Fruit fly (Drosophila melanogaster) whole organism, embryonic: ENCODE data around the gene CG11920.
A peak's percentile ranks its signal among the peaks of the same experiment; 100 is the strongest.

Experiments
- CG10267 ChIP-seq: fragments of 200-800 bp; sonication (Bioruptor generic); optimal IDR thresholded peaks from 2 replicates; lab custom pipeline; 2018; ENCODE audit warnings: missing biosample characterization, mild to moderate bottlenecking, missing genetic modification characterization, moderate library complexity
- CG1233 ChIP-seq: fragments of 200-800 bp; sonication (Bioruptor generic); optimal IDR thresholded peaks from 4 replicates; lab custom pipeline; 2018; ENCODE audit warnings: missing biosample characterization, mild to moderate bottlenecking, missing genetic modification characterization
- CG13123 ChIP-seq: fragments of 200-800 bp; sonication (Bioruptor generic); optimal IDR thresholded peaks from 2 replicates; lab custom pipeline; 2016; ENCODE audit warnings: missing biosample characterization, missing genetic modification characterization
- CG13287 ChIP-seq: fragments of 200-800 bp; sonication (Bioruptor generic); IDR thresholded peaks from 2 replicates; pipeline ENCODE4 v1.3.6; 2022; ENCODE audit warnings: missing biosample characterization, missing genetic modification characterization; ENCODE audit not compliant: partially characterized antibody
- CG14441 ChIP-seq: fragments of 200-800 bp; sonication (Bioruptor generic); IDR thresholded peaks from 2 replicates; pipeline ENCODE4 v1.3.6; 2022; ENCODE audit warnings: missing biosample characterization, missing genetic modification characterization
- CG1603 ChIP-seq: fragments of 200-800 bp; sonication (Bioruptor generic); optimal IDR thresholded peaks from 2 replicates; lab custom pipeline; 2019; ENCODE audit warnings: missing biosample characterization, mild to moderate bottlenecking, missing genetic modification characterization, moderate library complexity
- CG17359 ChIP-seq: fragments of 200-800 bp; sonication (Bioruptor generic); optimal IDR thresholded peaks from 3 replicates; lab custom pipeline; 2018; ENCODE audit warnings: missing biosample characterization, mild to moderate bottlenecking, missing genetic modification characterization, moderate library complexity
- CG18476 ChIP-seq: fragments of 200-800 bp; sonication (Bioruptor generic); optimal IDR thresholded peaks from 2 replicates; lab custom pipeline; 2016; ENCODE audit warnings: missing biosample characterization, mild to moderate bottlenecking, missing genetic modification characterization
- CG2875 ChIP-seq: fragments of 200-800 bp; sonication (Bioruptor generic); optimal IDR thresholded peaks from 2 replicates; lab custom pipeline; 2017; ENCODE audit warnings: missing biosample characterization, mild to moderate bottlenecking, missing genetic modification characterization, missing genetic modification reagents
- CG3065 ChIP-seq: fragments of 200-800 bp; sonication (Bioruptor generic); optimal IDR thresholded peaks from 2 replicates; lab custom pipeline; 2016; ENCODE audit warnings: missing biosample characterization, missing genetic modification characterization
- CG32532 ChIP-seq: fragments of 200-800 bp; sonication (Bioruptor generic); IDR thresholded peaks from 2 replicates; pipeline ENCODE4 v1.3.6; 2022; ENCODE audit warnings: missing biosample characterization, missing genetic modification characterization
- CG32767 ChIP-seq: fragments of 200-800 bp; sonication (Bioruptor generic); IDR thresholded peaks from 2 replicates; pipeline ENCODE4 v1.3.6; 2022; ENCODE audit warnings: missing biosample characterization, missing genetic modification characterization
- CG33557 ChIP-seq: fragments of 200-800 bp; sonication (Bioruptor generic); optimal IDR thresholded peaks from 2 replicates; lab custom pipeline; 2019; ENCODE audit warnings: missing biosample characterization, mild to moderate bottlenecking, missing genetic modification characterization, moderate library complexity
- CG34224 ChIP-seq: fragments of 200-800 bp; sonication (Bioruptor generic); IDR thresholded peaks from 3 replicates; pipeline ENCODE4 v1.3.6; 2022; ENCODE audit warnings: missing biosample characterization, missing genetic modification characterization; ENCODE audit not compliant: partially characterized antibody
- CG3838 ChIP-seq: fragments of 200-800 bp; sonication (Bioruptor generic); optimal IDR thresholded peaks from 3 replicates; lab custom pipeline; 2016; ENCODE audit warnings: missing biosample characterization, missing genetic modification characterization
- CG4707 ChIP-seq: fragments of 200-800 bp; sonication (Bioruptor generic); optimal IDR thresholded peaks from 2 replicates; lab custom pipeline; 2018; ENCODE audit warnings: missing biosample characterization, mild to moderate bottlenecking, missing genetic modification characterization, moderate library complexity
- CG7556 ChIP-seq: fragments of 200-800 bp; sonication (Bioruptor generic); optimal IDR thresholded peaks from 2 replicates; lab custom pipeline; 2017; ENCODE audit warnings: missing biosample characterization, mild to moderate bottlenecking, missing genetic modification characterization
- CG8359 ChIP-seq: fragments of 200-800 bp; sonication (Bioruptor generic); optimal IDR thresholded peaks from 2 replicates; lab custom pipeline; 2017; ENCODE audit warnings: missing biosample characterization, mild to moderate bottlenecking, missing genetic modification characterization, borderline replicate concordance
- CG8388 ChIP-seq: fragments of 200-800 bp; sonication (Bioruptor generic); optimal IDR thresholded peaks from 2 replicates; lab custom pipeline; 2019; ENCODE audit warnings: missing biosample characterization, mild to moderate bottlenecking, missing genetic modification characterization, moderate library complexity
- CG8944 ChIP-seq: fragments of 200-800 bp; sonication (Bioruptor generic); optimal IDR thresholded peaks from 3 replicates; lab custom pipeline; 2016; ENCODE audit warnings: missing biosample characterization, missing genetic modification characterization
- CG9609 ChIP-seq: fragments of 200-800 bp; sonication (Bioruptor generic); optimal IDR thresholded peaks from 3 replicates; lab custom pipeline; 2016; ENCODE audit warnings: missing biosample characterization, missing genetic modification characterization
- CG9727 ChIP-seq: fragments of 200-800 bp; sonication (Bioruptor generic); optimal IDR thresholded peaks from 3 replicates; lab custom pipeline; 2017; ENCODE audit warnings: missing biosample characterization, mild to moderate bottlenecking, missing genetic modification characterization
- CoRest ChIP-seq: fragments of 200-800 bp; sonication (Bioruptor generic); optimal IDR thresholded peaks from 3 replicates; lab custom pipeline; 2018; ENCODE audit warnings: missing biosample characterization, mild to moderate bottlenecking, missing genetic modification characterization, moderate library complexity
- D ChIP-seq, 2 experiments: fragments of 200-800 bp in 1 of 2; fragments of >200 bp in 1 of 2; sonication (Bioruptor generic) in 1 of 2; optimal IDR thresholded peaks; 2 replicates in 1 of 2; 3 replicates in 1 of 2; lab custom pipeline; 2017; ENCODE audit warnings: mild to moderate bottlenecking in 1 of 2, missing biosample characterization in 1 of 2, missing genetic modification characterization in 1 of 2, missing genetic modification reagents in 1 of 2
- Dp ChIP-seq: fragments of 200-800 bp; sonication (Bioruptor generic); optimal IDR thresholded peaks from 2 replicates; lab custom pipeline; 2018; ENCODE audit warnings: missing biosample characterization, mild to moderate bottlenecking, missing genetic modification characterization, moderate library complexity
- ERR ChIP-seq: fragments of 200-800 bp; sonication (Bioruptor generic); optimal IDR thresholded peaks from 2 replicates; lab custom pipeline; 2016; ENCODE audit warnings: missing biosample characterization, missing genetic modification characterization
- Elba2 ChIP-seq: fragments of 200-800 bp; sonication (Bioruptor generic); optimal IDR thresholded peaks from 3 replicates; lab custom pipeline; 2016; ENCODE audit warnings: missing biosample characterization, missing genetic modification characterization
- Gug ChIP-seq: fragments of 200-800 bp; sonication (Bioruptor generic); IDR thresholded peaks from 4 replicates; pipeline ENCODE4 v1.3.6; 2022; ENCODE audit warnings: missing biosample characterization, missing genetic modification characterization
- HmgZ ChIP-seq: fragments of 200-800 bp; sonication (Bioruptor generic); optimal IDR thresholded peaks from 2 replicates; lab custom pipeline; 2018; ENCODE audit warnings: missing biosample characterization, mild to moderate bottlenecking, missing genetic modification characterization
- Hmx ChIP-seq: fragments of 200-800 bp; sonication (Bioruptor generic); optimal IDR thresholded peaks from 2 replicates; lab custom pipeline; 2016; ENCODE audit warnings: missing biosample characterization, missing genetic modification characterization
- Max ChIP-seq: fragments of 200-800 bp; sonication (Bioruptor generic); optimal IDR thresholded peaks from 2 replicates; lab custom pipeline; 2016; ENCODE audit warnings: missing biosample characterization, mild to moderate bottlenecking, missing genetic modification characterization
- Myb ChIP-seq: fragments of 200-800 bp; sonication (Bioruptor generic); optimal IDR thresholded peaks from 2 replicates; lab custom pipeline; 2016; ENCODE audit warnings: missing biosample characterization, missing genetic modification characterization
- Nf-YC ChIP-seq: fragments of 200-800 bp; optimal IDR thresholded peaks from 3 replicates; lab custom pipeline; 2019; ENCODE audit warnings: missing biosample characterization, mild to moderate bottlenecking, missing genetic modification characterization, moderate library complexity
- Pdp1 ChIP-seq, 2 experiments: fragments of 200-800 bp; sonication (Bioruptor generic); optimal IDR thresholded peaks; 3 replicates each; lab custom pipeline; 2016; ENCODE audit warnings: missing biosample characterization in 2 of 2, missing genetic modification characterization in 2 of 2, mild to moderate bottlenecking in 1 of 2, moderate library complexity in 1 of 2
- Side ChIP-seq: fragments of 200-800 bp; sonication (Bioruptor generic); optimal IDR thresholded peaks from 2 replicates; lab custom pipeline; 2016; ENCODE audit warnings: missing biosample characterization, missing genetic modification characterization
- Tbp ChIP-seq: fragments of >200 bp; optimal IDR thresholded peaks from 2 replicates; lab custom pipeline; 2018; ENCODE audit warnings: missing biosample characterization, missing genetic modification characterization
- ac ChIP-seq: fragments of 200-800 bp; sonication (Bioruptor generic); optimal IDR thresholded peaks from 3 replicates; lab custom pipeline; 2017; ENCODE audit warnings: missing biosample characterization, mild to moderate bottlenecking, missing genetic modification characterization
- dmrt11E ChIP-seq: fragments of 200-800 bp; sonication (Bioruptor generic); optimal IDR thresholded peaks from 3 replicates; lab custom pipeline; 2018; ENCODE audit warnings: missing biosample characterization, mild to moderate bottlenecking, missing genetic modification characterization, moderate library complexity
- gfzf ChIP-seq: fragments of 200-800 bp; sonication (Bioruptor generic); optimal IDR thresholded peaks from 2 replicates; lab custom pipeline; 2016; ENCODE audit warnings: missing biosample characterization, mild to moderate bottlenecking, missing genetic modification characterization, moderate library complexity
- knrl ChIP-seq: fragments of 200-800 bp; sonication (Bioruptor generic); IDR thresholded peaks from 3 replicates; pipeline ENCODE4 v1.3.6; 2022; ENCODE audit warnings: missing biosample characterization, missing genetic modification characterization; ENCODE audit not compliant: partially characterized antibody
- otp ChIP-seq: fragments of 200-800 bp; sonication (Bioruptor generic); IDR thresholded peaks from 3 replicates; pipeline ENCODE4, ENCODE4 v1.3.6; 2022; ENCODE audit warnings: missing biosample characterization, missing genetic modification characterization
- repo ChIP-seq: fragments of 200-800 bp; sonication (Bioruptor generic); optimal IDR thresholded peaks from 2 replicates; lab custom pipeline; 2016; ENCODE audit warnings: missing biosample characterization, missing genetic modification characterization
- schlank ChIP-seq: fragments of 200-800 bp; sonication (Bioruptor generic); optimal IDR thresholded peaks from 2 replicates; lab custom pipeline; 2018; ENCODE audit warnings: missing biosample characterization, mild to moderate bottlenecking, missing genetic modification characterization
- sens-2 ChIP-seq: fragments of 200-800 bp; sonication (Bioruptor generic); IDR thresholded peaks from 2 replicates; pipeline ENCODE4 v1.3.6; 2022; ENCODE audit warnings: missing biosample characterization, missing genetic modification characterization
- slp2 ChIP-seq: fragments of 200-800 bp; sonication (Bioruptor generic); optimal IDR thresholded peaks from 2 replicates; lab custom pipeline; 2016; ENCODE audit warnings: missing biosample characterization, missing genetic modification characterization
- sob ChIP-seq: fragments of 200-800 bp; sonication (Bioruptor generic); IDR thresholded peaks from 2 replicates; pipeline ENCODE4 v1.3.6; 2022; ENCODE audit warnings: missing biosample characterization, missing genetic modification characterization
- trem ChIP-seq: fragments of 200-800 bp; optimal IDR thresholded peaks from 3 replicates; lab custom pipeline; 2019; ENCODE audit warnings: missing biosample characterization, mild to moderate bottlenecking, missing genetic modification characterization, moderate library complexity
- wdn ChIP-seq: fragments of 200-800 bp; sonication (Bioruptor generic); IDR thresholded peaks from 2 replicates; pipeline ENCODE4 v1.3.6; 2022; ENCODE audit warnings: missing biosample characterization, missing genetic modification characterization
- zfh2 ChIP-seq: fragments of 200-800 bp; sonication (Bioruptor generic); optimal IDR thresholded peaks from 2 replicates; lab custom pipeline; 2016; ENCODE audit warnings: missing biosample characterization, missing genetic modification characterization

Gene CG11920

DNA sequence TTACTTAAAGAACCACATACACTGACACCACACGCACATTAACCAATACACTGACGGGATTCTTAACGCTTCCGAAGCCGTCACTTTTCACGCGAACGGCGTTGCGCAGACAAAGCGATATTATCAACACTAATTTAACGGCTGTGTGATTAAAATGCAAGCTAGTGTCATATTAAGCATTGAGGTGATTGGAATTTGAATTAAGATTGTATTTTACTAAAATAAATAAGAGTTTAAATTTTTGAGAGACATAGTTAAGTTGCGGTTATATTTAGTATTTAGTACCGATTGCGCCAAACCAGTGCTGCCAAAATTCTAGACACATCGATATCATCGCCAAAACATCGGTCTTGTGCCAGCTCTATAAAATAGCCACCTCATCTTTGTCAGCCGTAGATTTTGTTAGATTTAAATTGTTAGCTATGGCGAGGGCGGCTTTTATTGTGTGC, 35.6 kb upstream of the CG11920 start, which contains the start of the genes Ythdf and bai (continued):
- no peak for TF ChIP-seq CG14441 (GFP tag; lab: Robert Waterston, UW)
- TF ChIP-seq CG34224 = peak; percentile 80
- no peak for TF ChIP-seq CG13123 (GFP tag; lab: Kevin White, UChicago)
- no peak for TF ChIP-seq Gug (GFP tag; lab: Robert Waterston, UW)
- no peak for TF ChIP-seq CG32767
- TF ChIP-seq CG10267 (tag; lab: Kevin White, UChicago) = peak; percentile 98
- peak; percentile 47 for TF ChIP-seq Dp (GFP tag; lab: Kevin White, UChicago)
- TF ChIP-seq dmrt11E = peak; percentile 34
- no peak for TF ChIP-seq CG8944 (GFP tag; lab: Kevin White, UChicago)
- TF ChIP-seq sob (GFP tag; lab: Robert Waterston, UW) = peak; percentile 56
- no peak for TF ChIP-seq CG3065 (GFP tag; lab: Kevin White, UChicago)
- peak; percentile 91 for TF ChIP-seq knrl (GFP tag; lab: Robert Waterston, UW)
- no peak for TF ChIP-seq CG8359 (GFP tag; lab: Kevin White, UChicago)
- TF ChIP-seq zfh2 (GFP tag; lab: Kevin White, UChicago) = peak; percentile 69
- no peak for TF ChIP-seq otp (GFP tag; lab: Robert Waterston, UW)
- no peak for TF ChIP-seq repo
- no peak for TF ChIP-seq CG2875 (GFP tag; lab: Kevin White, UChicago)
- TF ChIP-seq Pdp1 (GFP tag; optimal IDR thresholded peaks at IDR 0.05; lab: Kevin White, UChicago) = peak in 1 of 2 experiments; percentile 28
- TF ChIP-seq Max = peak; percentile 59
- TF ChIP-seq Side (GFP tag; lab: Kevin White, UChicago) = peak; percentile 27
- TF ChIP-seq slp2 (GFP tag; lab: Kevin White, UChicago) = peak; percentile 12
- no peak for TF ChIP-seq sens-2 (GFP tag; lab: Robert Waterston, UW)
- no peak for TF ChIP-seq wdn
- TF ChIP-seq CG18476 (GFP tag; lab: Kevin White, UChicago) = peak; percentile 41
- peak; percentile 78 for TF ChIP-seq HmgZ (tag; lab: Kevin White, UChicago)
- TF ChIP-seq ERR (GFP tag; lab: Kevin White, UChicago) = peak; percentile 13
- TF ChIP-seq, all 482 proteins: peak for 152

DNA sequence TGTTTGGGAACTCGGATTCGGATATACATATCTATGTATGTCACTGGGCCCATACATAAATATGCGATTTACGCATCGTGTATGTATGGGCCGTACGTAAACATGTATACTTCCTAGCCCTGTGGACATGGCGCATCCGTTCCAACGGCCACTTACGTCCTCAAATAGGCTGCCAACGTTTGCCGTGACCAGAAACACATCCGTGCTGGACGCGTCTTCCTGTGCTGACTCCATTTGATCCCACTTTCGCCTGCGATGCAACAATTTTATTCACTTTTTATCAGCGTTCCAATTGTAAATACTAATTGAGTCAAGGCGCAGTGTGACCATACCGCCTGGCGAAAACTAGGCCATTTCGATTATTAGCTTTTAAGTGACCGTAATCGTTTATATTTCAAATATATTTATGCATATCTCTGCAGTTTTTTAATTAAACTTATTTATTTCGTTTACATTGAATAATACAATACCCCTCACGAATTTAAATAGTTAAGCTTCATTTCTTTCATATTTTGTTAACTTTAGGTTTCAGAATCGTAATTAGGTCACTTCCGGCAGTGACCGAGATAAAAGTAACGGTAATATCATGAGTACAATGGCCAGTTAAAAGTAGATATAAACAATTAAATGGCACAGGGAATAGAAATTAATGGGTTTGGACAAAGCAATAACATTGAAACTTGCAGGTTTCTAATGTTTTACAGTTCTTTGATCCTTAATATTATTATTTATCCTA, 29.7 kb upstream of the CG11920 start, which contains the start of gene 5PtaseI:
Gene 5PtaseI (minus strand): TSS at position 336 of the 736 bp plus-strand sequence.
- TF ChIP-seq Elba2 (GFP tag; lab: Kevin White, UChicago) (peak; percentile 4), CG13287 (GFP tag; lab: Robert Waterston, UW) (peak; percentile 50; the same call in 1 of the 2 replicates), CG8388 (no peak), Myb (GFP tag; lab: Kevin White, UChicago) (peak; percentile 91), gfzf (GFP tag; lab: Kevin White, UChicago) (peak; percentile 73), trem (peak; percentile 3), CG33557 (no peak), CG9727 (GFP tag; lab: Kevin White, UChicago) (no peak), Tbp (GFP tag; lab: Kevin White, UChicago) (no peak), Hmx (GFP tag; lab: Kevin White, UChicago) (no peak), Nf-YC (tag; lab: Kevin White, UChicago) (no peak), CG9609 (GFP tag; lab: Kevin White, UChicago) (no peak), D (optimal IDR thresholded peaks at IDR 0.05; lab: Kevin White, UChicago) (no peak), D (GFP tag; optimal IDR thresholded peaks at IDR 0.05; lab: Kevin White, UChicago) (no peak), CG17359 (no peak), CoRest (peak; percentile 40), ac (no peak), CG32532 (GFP tag; lab: Robert Waterston, UW) (no peak), CG7556 (GFP tag; lab: Kevin White, UChicago) (no peak), CG4707 (no peak), CG3838 (no peak), schlank (no peak), CG1233 (GFP tag; lab: Kevin White, UChicago) (no peak), CG1603 (tag; lab: Kevin White, UChicago) (peak; percentile 33)
